Worm (Caenorhabditis elegans) whole organism, late embryonic: Measurements from ENCODE around the gene F17E9.2.

ENCODE experiments used
- ceh-24 ChIP-seq: sonication (generic microtip); optimal IDR thresholded peaks from 2 replicates; lab custom pipeline; 2016; ENCODE audit warnings: mild to moderate bottlenecking, missing genetic modification characterization, missing compliant biosample characterization
- elt-2 ChIP-seq: sonication (generic microtip); optimal IDR thresholded peaks from 2 replicates; lab custom pipeline; 2016; ENCODE audit warnings: missing genetic modification reagents, missing genetic modification characterization, missing compliant biosample characterization
- ets-4 ChIP-seq: sonication (generic microtip); optimal IDR thresholded peaks from 2 replicates; lab custom pipeline; 2016; ENCODE audit warnings: missing genetic modification characterization, missing compliant biosample characterization
- hlh-30 ChIP-seq: sonication (generic microtip); optimal IDR thresholded peaks from 2 replicates; lab custom pipeline; 2017; ENCODE audit warnings: antibody characterized with exemption, missing genetic modification characterization, missing compliant biosample characterization; ENCODE audit not compliant: insufficient read depth
- npax-4 ChIP-seq: sonication (generic microtip); optimal IDR thresholded peaks from 2 replicates; lab custom pipeline; 2016; ENCODE audit warnings: missing genetic modification characterization, missing compliant biosample characterization
- unc-3 ChIP-seq, 2 experiments: fragments of 200-800 bp in 1 of 2; sonication (Bioruptor generic) in 1 of 2; sonication (generic microtip) in 1 of 2; conservative IDR thresholded peaks in 1 of 2; optimal IDR thresholded peaks in 1 of 2; 2 replicates each; pipeline versions ENCODE4 v1.3.6 to Lab custom; 2016 to 2022; ENCODE audit warnings: missing compliant biosample characterization in 2 of 2, missing genetic modification characterization in 2 of 2, missing genetic modification reagents in 1 of 2

DNA sequence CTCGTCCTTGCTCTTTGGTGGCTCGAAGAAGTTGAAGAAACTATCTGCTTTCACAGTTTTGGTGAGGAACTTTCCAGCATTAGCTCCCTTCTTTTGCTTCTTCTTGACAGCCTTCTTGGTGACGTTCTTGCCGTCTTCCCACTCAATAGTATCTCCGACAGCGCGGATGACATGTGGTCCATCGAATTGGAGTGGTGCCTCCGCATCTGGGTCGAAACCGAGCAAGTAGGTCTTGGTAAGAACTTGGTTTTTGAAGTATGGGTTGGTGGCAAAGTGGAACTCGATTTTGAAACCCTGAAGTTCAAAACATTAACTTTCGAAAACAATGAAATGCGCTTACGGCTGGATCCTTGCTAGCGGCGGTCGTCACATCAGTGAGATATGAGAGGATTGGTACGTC lies 22.6 kb downstream of the F17E9.2 start:
- TF ChIP-seq ets-4 (no peak), npax-4 (tag; lab: Kevin White, UChicago) (no peak), ceh-24 (no peak), hlh-30 (tag; lab: Kevin White, UChicago) (no peak), elt-2 (tag; lab: Kevin White, UChicago) (no peak), unc-3 (GFP tag; conservative IDR thresholded peaks at IDR 0.05; lab: Robert Waterston, UW) (no peak), unc-3 (tag; optimal IDR thresholded peaks at IDR 0.05; lab: Kevin White, UChicago) (no peak)
